Worm (Caenorhabditis elegans) whole organism, L4/young adult: ENCODE measurements around the gene moc-1.

Experiments
- W03F9.2 ChIP-seq: fragments of 150-350 bp; optimal IDR thresholded peaks from 2 replicates; lab custom pipeline; 2014; ENCODE audit warnings: missing biosample characterization, missing genetic modification characterization
- dao-5 ChIP-seq: sonication (generic microtip); optimal IDR thresholded peaks from 2 replicates; lab custom pipeline; 2016; ENCODE audit warnings: missing genotype, missing genetic modification characterization, moderate library complexity, missing compliant biosample characterization
- him-1 ChIP-seq: sonication (generic microtip); optimal IDR thresholded peaks from 2 replicates; lab custom pipeline; 2016; ENCODE audit warnings: missing genotype, missing genetic modification reagents, missing genetic modification characterization, missing compliant biosample characterization

ce11 chrX:10174683-10175082 lies 36.3 kb upstream of the moc-1 start, which contains the start of gene C07A4.3:
- TF ChIP-seq dao-5 (tag; lab: Kevin White, UChicago) (no peak), him-1 (tag; lab: Kevin White, UChicago) (no peak), W03F9.2 (tag; lab: Kevin White, UChicago) (no peak)
